Fruit fly (Drosophila melanogaster): ENCODE results near the gene CG31673.

The CG31673 gene

DNA sequence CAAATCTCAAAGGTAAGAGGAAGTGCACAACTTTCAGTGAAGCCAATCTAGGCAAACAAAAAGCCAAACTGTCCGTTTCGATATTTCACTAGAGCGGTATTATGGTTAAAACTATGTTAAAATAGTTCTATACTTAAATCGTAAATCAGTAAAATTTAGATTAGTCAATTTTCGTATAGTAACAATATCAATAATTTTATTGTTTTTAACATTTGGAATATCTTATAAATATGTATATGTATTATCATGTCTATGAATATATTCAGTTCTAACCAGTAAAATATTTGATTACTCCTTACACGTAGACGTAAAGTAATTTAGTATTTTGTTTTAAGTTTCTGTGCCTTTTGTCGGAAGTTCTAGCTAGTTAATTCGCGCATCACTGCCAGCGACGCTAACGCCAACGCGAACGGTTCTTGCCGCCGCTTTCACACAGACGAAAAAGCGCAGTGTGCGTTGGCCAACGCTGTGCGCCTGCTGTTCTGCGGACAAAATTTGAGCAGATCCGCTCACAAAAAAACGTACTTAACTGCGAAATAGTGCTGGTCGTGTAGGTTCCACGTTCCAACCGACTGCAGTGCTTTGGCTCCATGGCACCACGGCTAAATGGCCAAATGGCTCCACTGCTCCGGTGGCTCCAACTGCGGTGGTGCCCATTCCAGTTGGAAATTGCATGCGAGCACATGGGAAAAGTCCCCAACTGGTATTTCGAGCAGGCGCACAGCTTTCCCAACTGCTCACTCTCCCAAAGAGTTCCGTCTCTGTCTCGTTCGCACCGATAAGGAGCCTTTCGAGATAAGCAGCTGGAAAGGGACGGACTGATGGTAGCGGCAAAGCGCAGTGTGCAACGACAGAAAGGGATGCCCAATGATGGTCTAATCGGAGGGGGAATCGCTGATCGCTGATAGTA is 6.0 kb upstream of the CG31673 start (continued):
- no peak for TF ChIP-seq CG8632 (GFP tag; optimal IDR thresholded peaks at IDR 0.05)
- no peak for TF ChIP-seq Smox (GFP tag; optimal IDR thresholded peaks at IDR 0.05)
- TF ChIP-seq Eip93F (GFP tag; optimal IDR thresholded peaks at IDR 0.05) = peak; percentile 89
- TF ChIP-seq CG10631 (GFP tag; optimal IDR thresholded peaks at IDR 0.05) = peak; percentile 34
- no peak for TF ChIP-seq CG6276 (GFP tag; optimal IDR thresholded peaks at IDR 0.05)
- peak; percentile 3 for TF ChIP-seq dac (GFP tag; optimal IDR thresholded peaks at IDR 0.05)
- TF ChIP-seq CG11294 (GFP tag; IDR thresholded peaks at IDR 0.05) = no peak
- TF ChIP-seq svp (GFP tag) = peak; percentile 93
- TF ChIP-seq CG15336 (GFP tag; IDR thresholded peaks at IDR 0.05) = no peak; the same call in 1 of the 2 replicates
- no peak for TF ChIP-seq Blimp-1 (GFP tag; optimal IDR thresholded peaks at IDR 0.05)
- TF ChIP-seq Hr39 (GFP tag; optimal IDR thresholded peaks at IDR 0.05) = no peak
- TF ChIP-seq CG6808 (GFP tag; optimal IDR thresholded peaks at IDR 0.05) = peak; percentile 99
- TF ChIP-seq CG10669 (GFP tag; optimal IDR thresholded peaks at IDR 0.05) = no peak
- TF ChIP-seq CG16779 (tag; optimal IDR thresholded peaks at IDR 0.05) = peak; percentile 2
- peak; percentile 7 for TF ChIP-seq CG4318 (GFP tag; optimal IDR thresholded peaks at IDR 0.05)
- peak; percentile 44 for TF ChIP-seq Sox14 (GFP tag; optimal IDR thresholded peaks at IDR 0.05)
- TF ChIP-seq Sox102F (GFP tag; optimal IDR thresholded peaks at IDR 0.05) = peak; percentile 54

DNA sequence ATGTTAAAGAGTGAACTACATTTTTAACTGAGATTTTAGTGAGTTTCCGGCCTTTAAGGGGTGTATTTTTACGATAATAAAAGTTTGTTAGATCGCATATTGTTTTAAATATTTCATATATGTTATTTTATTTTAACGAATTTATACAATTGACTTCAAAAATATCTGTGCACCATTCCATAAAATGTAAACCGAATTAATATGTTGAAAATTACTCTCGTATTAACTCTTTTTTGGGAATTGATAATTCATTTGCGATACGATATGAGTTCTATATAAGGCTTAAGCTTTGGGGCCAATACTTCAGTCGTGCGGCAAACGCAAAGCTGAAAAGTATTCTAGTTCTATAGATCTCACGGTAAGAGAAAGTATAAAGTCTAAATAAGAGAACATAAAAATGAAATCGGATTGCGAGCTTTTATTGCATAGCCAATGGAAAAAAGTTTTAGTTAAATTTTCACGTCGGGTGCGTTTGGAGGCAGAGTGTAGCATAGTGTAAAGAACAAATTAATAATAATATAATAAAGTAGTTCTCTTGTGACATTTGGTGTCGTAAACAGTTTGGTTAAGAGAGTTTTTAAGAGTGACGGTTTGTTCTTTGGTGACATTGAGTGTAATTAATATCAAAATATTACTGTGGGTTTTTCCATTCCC is 5.1 kb upstream of the CG31673 start:
- TF ChIP-seq Ets96B (tag; optimal IDR thresholded peaks at IDR 0.05) (no peak), Eip78C (GFP tag) (peak; percentile 33)

DNA sequence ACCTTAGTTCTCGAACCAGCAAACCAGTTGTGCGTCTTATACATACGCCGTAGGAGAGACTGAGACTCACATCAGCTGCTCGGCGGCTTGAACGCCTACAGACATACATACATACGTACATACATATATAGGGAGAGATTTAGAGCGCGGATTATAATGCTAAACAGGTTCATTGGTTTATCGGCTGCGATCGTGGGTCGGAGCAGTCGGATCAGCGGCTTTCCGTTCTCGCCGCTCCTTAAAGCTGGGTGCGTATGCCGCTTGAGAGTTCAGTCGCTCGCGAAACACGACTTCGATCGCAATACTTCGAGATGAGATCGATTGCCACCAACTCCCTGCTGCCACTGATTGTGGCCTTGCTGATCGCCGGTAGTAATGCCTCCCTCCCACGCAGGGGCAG is 4.1 kb upstream of the CG31673 start:
- TF ChIP-seq svp (GFP tag) (peak; percentile 83), CG9139 (GFP tag; optimal IDR thresholded peaks at IDR 0.05) (peak; percentile 21), Sox14 (GFP tag; optimal IDR thresholded peaks at IDR 0.05) (no peak), fd85E (GFP tag; optimal IDR thresholded peaks at IDR 0.05) (no peak), achi (GFP tag; optimal IDR thresholded peaks at IDR 0.05) (no peak), dsx (GFP tag; optimal IDR thresholded peaks at IDR 0.05; ENCODE audit: poor library complexity, severe bottlenecking) (peak; percentile 4), Sox102F (GFP tag; optimal IDR thresholded peaks at IDR 0.05) (no peak), CG15336 (GFP tag; IDR thresholded peaks at IDR 0.05) (0 out of 2 replicates have a peak, but pooled peaks have one; percentile 12), CG6854 (GFP tag; optimal IDR thresholded peaks at IDR 0.05) (peak; percentile 20), Hr38 (GFP tag; optimal IDR thresholded peaks at IDR 0.05) (no peak), ss (GFP tag; optimal IDR thresholded peaks at IDR 0.05) (peak; percentile 38 to 53), CG10631 (GFP tag; optimal IDR thresholded peaks at IDR 0.05) (peak; percentile 3), eg (GFP tag; IDR thresholded peaks at IDR 0.05) (peak; percentile 38; the same call in 2 of the 3 replicates), Hr4 (GFP tag; optimal IDR thresholded peaks at IDR 0.05) (no peak), CG8632 (GFP tag; optimal IDR thresholded peaks at IDR 0.05) (no peak), CG6808 (GFP tag; optimal IDR thresholded peaks at IDR 0.05) (peak; percentile 32), CG34406 (GFP tag; optimal IDR thresholded peaks at IDR 0.05) (no peak), CG1621 (tag; optimal IDR thresholded peaks at IDR 0.05) (peak; percentile 41)

DNA sequence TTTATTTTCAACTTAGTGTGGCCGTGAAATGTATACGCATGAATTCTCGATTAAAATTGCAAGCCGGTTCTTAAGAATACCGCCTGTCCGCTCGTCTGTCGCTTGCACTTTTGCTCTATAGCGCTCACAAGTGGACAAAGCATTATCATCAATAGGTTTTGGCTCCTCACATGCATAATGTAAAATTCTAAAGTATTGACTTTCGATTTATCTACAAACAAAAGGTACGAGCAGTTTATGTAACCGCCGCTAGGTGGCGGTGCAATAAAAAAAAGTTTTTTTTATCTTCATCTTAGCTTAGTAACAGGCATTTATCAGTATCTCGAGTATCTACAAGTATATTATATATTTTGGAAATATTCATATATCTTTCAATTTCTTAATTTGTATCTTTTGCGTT is 3.2 kb upstream of the CG31673 start:
- no peak for TF ChIP-seq lz (GFP tag; optimal IDR thresholded peaks at IDR 0.05)
- TF ChIP-seq CG9139 (GFP tag; optimal IDR thresholded peaks at IDR 0.05) = no peak
- no peak for TF ChIP-seq topi (GFP tag; optimal IDR thresholded peaks at IDR 0.05)
- TF ChIP-seq Hr4 (GFP tag; optimal IDR thresholded peaks at IDR 0.05) = no peak
- TF ChIP-seq Eip75B (GFP tag; optimal IDR thresholded peaks at IDR 0.05) = no peak
- TF ChIP-seq Eip93F (GFP tag; optimal IDR thresholded peaks at IDR 0.05) = no peak
- no peak for TF ChIP-seq CG6163 (GFP tag; IDR thresholded peaks at IDR 0.05)
- no peak for TF ChIP-seq CG6792 (GFP tag; optimal IDR thresholded peaks at IDR 0.05)
- TF ChIP-seq CG6854 (GFP tag; optimal IDR thresholded peaks at IDR 0.05) = no peak
